Worm (Caenorhabditis elegans): Measurements from ENCODE around the gene col-95.

- TF ChIP-seq pqm-1 (tag; optimal IDR thresholded peaks at IDR 0.05) = peak; percentile 90
- TF ChIP-seq elt-3 (tag; optimal IDR thresholded peaks at IDR 0.05) = peak in 2 of 3 experiments; percentile 19 to 78
- TF ChIP-seq unc-62 (GFP tag; optimal IDR thresholded peaks at IDR 0.05) = peak; percentile 5
- TF ChIP-seq hmg-11 (tag; optimal IDR thresholded peaks at IDR 0.05) = no peak
- peak; percentile 8 for TF ChIP-seq lin-15B (tag; optimal IDR thresholded peaks at IDR 0.05)
- peak; percentile 78 for TF ChIP-seq pha-4 (tag; optimal IDR thresholded peaks at IDR 0.05)
- no peak for TF ChIP-seq nhr-25 (tag; optimal IDR thresholded peaks at IDR 0.05)
Measured at ce11 chrIII:11689303-11689702, 14.5 kb upstream of the col-95 start.

Measured in whole organism, L3 larva.